Worm (Caenorhabditis elegans) whole organism, early embryonic: Measurements from ENCODE around the gene srab-26.

Experiments
- aly-1 ChIP-seq: sonication (generic microtip); optimal IDR thresholded peaks from 2 replicates; lab custom pipeline; 2016; ENCODE audit warnings: missing genetic modification characterization, missing compliant biosample characterization
- ama-1 ChIP-seq: fragments of 150-350 bp; optimal IDR thresholded peaks from 2 replicates; lab custom pipeline; 2014
- tbx-37 ChIP-seq: fragments of 200-800 bp; sonication (Bioruptor generic); conservative IDR thresholded peaks from 2 replicates; pipeline ENCODE4 v1.3.6; 2022; ENCODE audit warnings: missing genetic modification reagents, missing genetic modification characterization, missing compliant biosample characterization
- tra-4 ChIP-seq: sonication (generic microtip); optimal IDR thresholded peaks from 2 replicates; lab custom pipeline; 2017; ENCODE audit warnings: missing genetic modification characterization, missing compliant biosample characterization

- TF ChIP-seq aly-1 (tag; lab: Kevin White, UChicago) = no peak
- TF ChIP-seq ama-1 (lab: Kevin White, UChicago) = no peak
- TF ChIP-seq tbx-37 (GFP tag; lab: Robert Waterston, UW) = no peak
- no peak for TF ChIP-seq tra-4 (tag; lab: Kevin White, UChicago)
These were observed 43.4 kb downstream of the srab-26 start, which contains the start of gene sru-38 for ce11 chrV:9835945-9836344.
